Worm (Caenorhabditis elegans) whole organism, L1 larva: ENCODE results near the gene Y105C5A.1270.

Source experiments
- dpl-1 ChIP-seq, 3 experiments: fragments of 150-350 bp in 2 of 3; sonication (generic microtip) in 1 of 3; optimal IDR thresholded peaks; 2 replicates each; lab custom pipeline; 2014 to 2017; ENCODE audit warnings: missing biosample characterization in 3 of 3, missing genetic modification characterization in 3 of 3, missing genetic modification reagents in 3 of 3
- lin-39 ChIP-seq: fragments of 150-350 bp; optimal IDR thresholded peaks from 2 replicates; lab custom pipeline; 2014; ENCODE audit warnings: missing biosample characterization, missing genetic modification reagents, missing genetic modification characterization
- lir-3 ChIP-seq: sonication (generic microtip); optimal IDR thresholded peaks from 2 replicates; lab custom pipeline; 2016; ENCODE audit warnings: mild to moderate bottlenecking, missing genetic modification characterization, moderate library complexity, missing compliant biosample characterization; ENCODE audit not compliant: poor library complexity
- mdl-1 ChIP-seq, 2 experiments: fragments of 150-350 bp; optimal IDR thresholded peaks; 2 replicates each; lab custom pipeline; 2014 to 2017; ENCODE audit warnings: missing biosample characterization in 2 of 2, missing genetic modification characterization in 2 of 2, inconsistent platforms in 1 of 2
- nhr-11 ChIP-seq: fragments of 150-350 bp; optimal IDR thresholded peaks from 2 replicates; lab custom pipeline; 2014; ENCODE audit warnings: missing biosample characterization, missing genetic modification characterization
- nhr-77 ChIP-seq: fragments of 150-350 bp; optimal IDR thresholded peaks from 2 replicates; lab custom pipeline; 2014; ENCODE audit warnings: missing biosample characterization, missing genetic modification characterization
- pqm-1 ChIP-seq: sonication (generic microtip); optimal IDR thresholded peaks from 3 replicates; lab custom pipeline; 2017; ENCODE audit warnings: missing biosample characterization, missing genetic modification characterization
- snpc-4 ChIP-seq: fragments of 150-350 bp; optimal IDR thresholded peaks from 2 replicates; lab custom pipeline; 2014; ENCODE audit warnings: missing biosample characterization, missing genetic modification characterization
- xbp-1 ChIP-seq: sonication (generic microtip); optimal IDR thresholded peaks from 2 replicates; lab custom pipeline; 2016; ENCODE audit warnings: missing genetic modification characterization, missing compliant biosample characterization

DNA sequence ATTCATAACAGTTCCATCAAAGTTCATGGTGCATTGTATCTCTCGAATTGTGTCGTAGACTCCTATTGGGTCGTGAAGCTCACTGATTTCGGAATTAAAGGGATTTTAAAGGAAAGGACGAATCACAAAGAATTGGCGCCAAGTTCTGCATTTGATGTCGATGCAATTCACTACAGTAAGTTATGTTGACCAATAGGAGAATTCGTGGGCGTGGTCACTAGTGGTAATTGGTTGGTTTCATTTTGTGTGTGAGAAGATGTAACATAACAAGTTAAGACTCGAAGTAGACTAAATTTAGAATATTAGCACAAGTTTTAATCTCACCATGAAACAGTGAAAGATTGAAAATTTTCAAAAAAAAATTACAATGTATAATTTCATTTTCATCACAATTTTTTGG lies 31.8 kb upstream of the Y105C5A.1270 start:
- TF ChIP-seq snpc-4 (tag; lab: Kevin White, UChicago) = no peak
- no peak for TF ChIP-seq dpl-1 (GFP tag; optimal IDR thresholded peaks at IDR 0.05; lab: Kevin White, UChicago)
- no peak for TF ChIP-seq nhr-11 (tag; lab: Kevin White, UChicago)
- TF ChIP-seq nhr-77 (tag; lab: Kevin White, UChicago) = no peak
- no peak for TF ChIP-seq xbp-1 (tag; lab: Kevin White, UChicago)
- no peak for TF ChIP-seq pqm-1
- no peak for TF ChIP-seq lir-3 (tag; lab: Kevin White, UChicago)
- no peak for TF ChIP-seq lin-39 (tag; lab: Kevin White, UChicago)
- TF ChIP-seq mdl-1 (tag; optimal IDR thresholded peaks at IDR 0.05; lab: Kevin White, UChicago) = no peak
